Worm (Caenorhabditis elegans) whole organism, L3 larva: Measurements from ENCODE around the gene F57F5.3.

Source experiments
- R02D3.7 ChIP-seq: fragments of 150-350 bp; optimal IDR thresholded peaks from 2 replicates; lab custom pipeline; 2014; ENCODE audit warnings: missing biosample characterization, missing genetic modification characterization
- aly-2 ChIP-seq: fragments of 150-350 bp; optimal IDR thresholded peaks from 2 replicates; lab custom pipeline; 2014; ENCODE audit warnings: missing biosample characterization, missing genetic modification characterization
- ama-1 ChIP-seq: fragments of 150-350 bp; optimal IDR thresholded peaks from 2 replicates; lab custom pipeline; 2018
- ceh-16 ChIP-seq: sonication (generic microtip); optimal IDR thresholded peaks from 2 replicates; lab custom pipeline; 2017; ENCODE audit warnings: missing biosample characterization, missing genetic modification characterization
- ceh-28 ChIP-seq: fragments of 150-350 bp; optimal IDR thresholded peaks from 2 replicates; lab custom pipeline; 2014; ENCODE audit warnings: missing biosample characterization, missing genetic modification reagents, missing genetic modification characterization
- ceh-82 ChIP-seq: fragments of 150-350 bp; optimal IDR thresholded peaks from 2 replicates; lab custom pipeline; 2014; ENCODE audit warnings: missing biosample characterization, missing genetic modification characterization
- daf-12 ChIP-seq: fragments of 150-350 bp; optimal IDR thresholded peaks from 2 replicates; lab custom pipeline; 2014; ENCODE audit warnings: missing biosample characterization, missing genetic modification reagents, missing genetic modification characterization
- egl-27 ChIP-seq: sonication (generic microtip); optimal IDR thresholded peaks from 4 replicates; lab custom pipeline; 2017; ENCODE audit warnings: missing biosample characterization, missing genetic modification reagents, missing genetic modification characterization
- egl-5 ChIP-seq: fragments of 150-350 bp; optimal IDR thresholded peaks from 2 replicates; lab custom pipeline; 2017; ENCODE audit warnings: missing biosample characterization, missing genetic modification reagents, missing genetic modification characterization, inconsistent platforms
- elt-1 ChIP-seq: fragments of 150-350 bp; optimal IDR thresholded peaks from 2 replicates; lab custom pipeline; 2014; ENCODE audit warnings: missing biosample characterization, missing genetic modification characterization
- elt-2 ChIP-seq: sonication (generic microtip); optimal IDR thresholded peaks from 2 replicates; lab custom pipeline; 2016; ENCODE audit warnings: missing genetic modification reagents, mild to moderate bottlenecking, missing genetic modification characterization, missing compliant biosample characterization
- elt-3 ChIP-seq, 3 experiments: fragments of 150-350 bp in 1 of 3; sonication (generic microtip) in 2 of 3; optimal IDR thresholded peaks; 2 replicates in 2 of 3; 4 replicates in 1 of 3; lab custom pipeline; 2014 to 2017; ENCODE audit warnings: missing biosample characterization in 3 of 3, missing genetic modification characterization in 3 of 3
- eor-1 ChIP-seq, 2 experiments: fragments of 150-350 bp; optimal IDR thresholded peaks; 2 replicates each; lab custom pipeline; 2014 to 2018; ENCODE audit warnings: missing biosample characterization in 2 of 2, missing genetic modification characterization in 2 of 2
- fkh-10 ChIP-seq: sonication (generic microtip); optimal IDR thresholded peaks from 2 replicates; lab custom pipeline; 2017; ENCODE audit warnings: missing biosample characterization, missing genetic modification reagents, missing genetic modification characterization
- fkh-2 ChIP-seq: fragments of 150-350 bp; optimal IDR thresholded peaks from 2 replicates; lab custom pipeline; 2014; ENCODE audit warnings: missing biosample characterization, missing genetic modification reagents, missing genetic modification characterization
- fos-1 ChIP-seq: fragments of 150-350 bp; optimal IDR thresholded peaks from 2 replicates; lab custom pipeline; 2014; ENCODE audit warnings: missing biosample characterization, missing genetic modification characterization
- hmg-11 ChIP-seq: sonication (generic microtip); optimal IDR thresholded peaks from 2 replicates; lab custom pipeline; 2016; ENCODE audit warnings: missing genetic modification characterization, missing compliant biosample characterization
- jun-1 ChIP-seq: fragments of 150-350 bp; optimal IDR thresholded peaks from 2 replicates; lab custom pipeline; 2014; ENCODE audit warnings: missing biosample characterization, missing genetic modification reagents, missing genetic modification characterization
- lin-15B ChIP-seq: fragments of 150-350 bp; optimal IDR thresholded peaks from 2 replicates; lab custom pipeline; 2014; ENCODE audit warnings: missing biosample characterization, missing genetic modification characterization
- lin-39 ChIP-seq: fragments of 150-350 bp; optimal IDR thresholded peaks from 2 replicates; lab custom pipeline; 2018; ENCODE audit warnings: missing biosample characterization, missing genetic modification reagents, missing genetic modification characterization
- lsy-12 ChIP-seq: sonication (generic microtip); optimal IDR thresholded peaks from 2 replicates; lab custom pipeline; 2016; ENCODE audit warnings: mild to moderate bottlenecking, missing genetic modification characterization, missing compliant biosample characterization
- mdl-1 ChIP-seq: fragments of 150-350 bp; optimal IDR thresholded peaks from 2 replicates; lab custom pipeline; 2014; ENCODE audit warnings: missing biosample characterization, missing genetic modification characterization
- mml-1 ChIP-seq: fragments of 150-350 bp; sonication (generic microtip); optimal IDR thresholded peaks from 3 replicates; lab custom pipeline; 2014; ENCODE audit warnings: missing biosample characterization, missing genetic modification characterization
- nfya-1 ChIP-seq: sonication (generic microtip); optimal IDR thresholded peaks from 2 replicates; lab custom pipeline; 2017; ENCODE audit warnings: missing genetic modification characterization, mild to moderate bottlenecking, missing compliant biosample characterization, antibody characterized with exemption, moderate library complexity; ENCODE audit not compliant: insufficient read depth
- nhr-11 ChIP-seq: fragments of 150-350 bp; optimal IDR thresholded peaks from 2 replicates; lab custom pipeline; 2014; ENCODE audit warnings: missing biosample characterization, missing genetic modification characterization
- nhr-12 ChIP-seq: fragments of 150-350 bp; optimal IDR thresholded peaks from 2 replicates; lab custom pipeline; 2014; ENCODE audit warnings: missing biosample characterization, missing genetic modification characterization
- nhr-23 ChIP-seq: fragments of 150-350 bp; optimal IDR thresholded peaks from 2 replicates; lab custom pipeline; 2014; ENCODE audit warnings: missing biosample characterization, missing genetic modification reagents, missing genetic modification characterization
- nhr-237 ChIP-seq: fragments of 150-350 bp; optimal IDR thresholded peaks from 2 replicates; lab custom pipeline; 2014; ENCODE audit warnings: missing biosample characterization, missing genetic modification characterization
- nhr-25 ChIP-seq: sonication (generic microtip); optimal IDR thresholded peaks from 2 replicates; lab custom pipeline; 2017; ENCODE audit warnings: missing biosample characterization, missing genetic modification characterization
- nhr-28 ChIP-seq: fragments of 150-350 bp; optimal IDR thresholded peaks from 2 replicates; lab custom pipeline; 2014; ENCODE audit warnings: missing biosample characterization, missing genetic modification characterization
- nhr-43 ChIP-seq: sonication (generic microtip); optimal IDR thresholded peaks from 2 replicates; lab custom pipeline; 2016; ENCODE audit warnings: mild to moderate bottlenecking, missing genetic modification characterization, missing compliant biosample characterization; ENCODE audit not compliant: poor library complexity, severe bottlenecking
- nhr-67 ChIP-seq: fragments of 150-350 bp; optimal IDR thresholded peaks from 2 replicates; lab custom pipeline; 2014; ENCODE audit warnings: missing biosample characterization, missing genetic modification characterization
- nhr-76 ChIP-seq: fragments of 150-350 bp; sonication (generic microtip); optimal IDR thresholded peaks from 5 replicates; lab custom pipeline; 2014; ENCODE audit warnings: missing biosample characterization, missing genetic modification characterization
- nhr-77 ChIP-seq: fragments of 150-350 bp; optimal IDR thresholded peaks from 2 replicates; lab custom pipeline; 2014; ENCODE audit warnings: missing biosample characterization, missing genetic modification characterization
- pha-4 ChIP-seq: fragments of 150-350 bp; optimal IDR thresholded peaks from 2 replicates; lab custom pipeline; 2014; ENCODE audit warnings: missing biosample characterization, missing genetic modification reagents, missing genetic modification characterization
- pqm-1 ChIP-seq: fragments of 150-350 bp; optimal IDR thresholded peaks from 2 replicates; lab custom pipeline; 2017; ENCODE audit warnings: missing biosample characterization, missing genetic modification characterization, inconsistent platforms
- sea-2 ChIP-seq: fragments of 150-350 bp; sonication (generic microtip); optimal IDR thresholded peaks from 4 replicates; lab custom pipeline; 2014; ENCODE audit warnings: missing biosample characterization, missing genetic modification reagents, missing genetic modification characterization
- skn-1 ChIP-seq: fragments of 150-350 bp; optimal IDR thresholded peaks from 2 replicates; lab custom pipeline; 2014; ENCODE audit warnings: missing biosample characterization, missing genetic modification characterization
- snpc-4 ChIP-seq: fragments of 150-350 bp; optimal IDR thresholded peaks from 2 replicates; lab custom pipeline; 2014; ENCODE audit warnings: missing biosample characterization, missing genetic modification characterization
- tbx-2 ChIP-seq: sonication (generic microtip); optimal IDR thresholded peaks from 2 replicates; lab custom pipeline; 2016; ENCODE audit warnings: mild to moderate bottlenecking, missing genetic modification characterization, missing compliant biosample characterization
- unc-39 ChIP-seq: sonication (generic microtip); optimal IDR thresholded peaks from 4 replicates; lab custom pipeline; 2017; ENCODE audit warnings: missing biosample characterization, missing genetic modification characterization
- unc-62 ChIP-seq: fragments of 150-350 bp; sonication (generic microtip); optimal IDR thresholded peaks from 4 replicates; lab custom pipeline; 2014; ENCODE audit warnings: missing biosample characterization, missing genetic modification reagents, missing genetic modification characterization
- zag-1 ChIP-seq: fragments of 150-350 bp; optimal IDR thresholded peaks from 2 replicates; lab custom pipeline; 2014; ENCODE audit warnings: missing biosample characterization, missing genetic modification characterization
- ztf-11 ChIP-seq: fragments of 150-350 bp; optimal IDR thresholded peaks from 2 replicates; lab custom pipeline; 2014; ENCODE audit warnings: missing biosample characterization, missing genetic modification characterization
- ztf-4 ChIP-seq: fragments of 150-350 bp; optimal IDR thresholded peaks from 2 replicates; lab custom pipeline; 2014; ENCODE audit warnings: missing biosample characterization, missing genetic modification characterization

The F57F5.3 gene

DNA sequence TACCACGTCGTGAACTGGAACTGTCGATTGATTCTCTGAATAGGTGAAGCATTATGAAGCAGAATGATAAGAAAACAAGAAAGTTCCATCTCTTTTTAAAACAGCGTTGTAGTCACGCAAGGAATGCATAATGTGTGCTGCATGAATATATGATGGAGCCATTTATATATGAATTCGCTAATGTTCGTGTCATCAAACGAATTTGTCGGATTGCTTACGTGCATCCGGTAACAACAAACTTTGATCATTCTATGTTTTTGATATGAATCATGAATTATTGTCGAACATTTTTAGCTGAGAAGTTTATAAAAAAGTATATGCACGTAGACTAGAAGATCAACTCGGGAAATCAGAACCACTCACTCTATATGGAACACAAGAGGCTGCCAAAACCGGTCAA, 9.0 kb downstream of the F57F5.3 start:
- TF ChIP-seq nhr-28 = no peak
- TF ChIP-seq egl-27 (tag; lab: Kevin White, UChicago) = no peak
- TF ChIP-seq eor-1 (tag; optimal IDR thresholded peaks at IDR 0.05; lab: Kevin White, UChicago) = no peak
- TF ChIP-seq snpc-4 (tag; lab: Kevin White, UChicago) = no peak
- TF ChIP-seq nfya-1 = no peak
- no peak for TF ChIP-seq mml-1 (tag; lab: Kevin White, UChicago)
- no peak for TF ChIP-seq ztf-11 (tag; lab: Kevin White, UChicago)
- no peak for TF ChIP-seq fkh-10 (GFP tag; lab: Kevin White, UChicago)
- no peak for TF ChIP-seq jun-1 (tag; lab: Kevin White, UChicago)
- TF ChIP-seq fkh-2 = no peak
- no peak for TF ChIP-seq nhr-23
- no peak for TF ChIP-seq ceh-28 (tag; lab: Kevin White, UChicago)
- TF ChIP-seq lin-15B (tag; lab: Kevin White, UChicago) = no peak
- no peak for TF ChIP-seq hmg-11 (tag; lab: Kevin White, UChicago)
- TF ChIP-seq nhr-12 (tag; lab: Kevin White, UChicago) = no peak
- TF ChIP-seq fos-1 (tag; lab: Kevin White, UChicago) = no peak
- TF ChIP-seq nhr-43 (tag; lab: Kevin White, UChicago) = no peak
- no peak for TF ChIP-seq elt-2 (tag; lab: Kevin White, UChicago)
- TF ChIP-seq lsy-12 (tag; lab: Kevin White, UChicago) = no peak
- TF ChIP-seq tbx-2 (tag; lab: Kevin White, UChicago) = no peak
- TF ChIP-seq, all 47 proteins: peak for 0

DNA sequence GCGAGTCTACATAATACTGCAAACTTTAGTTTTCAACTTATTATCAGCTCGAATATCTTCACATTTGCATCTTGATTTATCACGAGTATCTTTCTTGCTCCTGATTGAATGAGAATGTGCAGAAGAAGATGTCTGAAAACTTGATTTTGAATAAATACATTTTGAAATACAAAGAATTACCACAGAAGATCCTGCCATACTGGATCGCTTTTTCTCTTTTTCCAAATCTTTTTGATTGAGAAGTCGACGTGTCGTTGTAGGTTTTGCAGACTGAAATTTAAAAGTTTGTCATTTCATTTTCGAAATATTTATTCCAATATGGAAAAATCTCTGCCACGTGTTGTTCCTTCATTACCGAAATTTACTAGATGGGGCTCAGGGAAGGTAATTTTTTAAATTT, 10.5 kb downstream of the F57F5.3 start, which contains the start of gene C52E4.12:
C52E4.12 (plus strand) TSS at position 301 of the 400 bp plus-strand sequence.
- no peak for TF ChIP-seq fos-1 (tag; lab: Kevin White, UChicago)
- TF ChIP-seq zag-1 = no peak
- no peak for TF ChIP-seq fkh-2
- no peak for TF ChIP-seq nhr-77 (tag; lab: Kevin White, UChicago)
- no peak for TF ChIP-seq elt-3 (tag; optimal IDR thresholded peaks at IDR 0.05; lab: Kevin White, UChicago)
- no peak for TF ChIP-seq hmg-11 (tag; lab: Kevin White, UChicago)
- TF ChIP-seq sea-2 (GFP tag; lab: Kevin White, UChicago) = no peak
- no peak for TF ChIP-seq nhr-67 (tag; lab: Kevin White, UChicago)
- no peak for TF ChIP-seq aly-2 (tag; lab: Kevin White, UChicago)
- no peak for TF ChIP-seq egl-5
- TF ChIP-seq skn-1 = no peak
- no peak for TF ChIP-seq mdl-1 (tag; lab: Kevin White, UChicago)
- TF ChIP-seq lin-15B (tag; lab: Kevin White, UChicago) = no peak
- TF ChIP-seq eor-1 (tag; optimal IDR thresholded peaks at IDR 0.05; lab: Kevin White, UChicago) = no peak

DNA sequence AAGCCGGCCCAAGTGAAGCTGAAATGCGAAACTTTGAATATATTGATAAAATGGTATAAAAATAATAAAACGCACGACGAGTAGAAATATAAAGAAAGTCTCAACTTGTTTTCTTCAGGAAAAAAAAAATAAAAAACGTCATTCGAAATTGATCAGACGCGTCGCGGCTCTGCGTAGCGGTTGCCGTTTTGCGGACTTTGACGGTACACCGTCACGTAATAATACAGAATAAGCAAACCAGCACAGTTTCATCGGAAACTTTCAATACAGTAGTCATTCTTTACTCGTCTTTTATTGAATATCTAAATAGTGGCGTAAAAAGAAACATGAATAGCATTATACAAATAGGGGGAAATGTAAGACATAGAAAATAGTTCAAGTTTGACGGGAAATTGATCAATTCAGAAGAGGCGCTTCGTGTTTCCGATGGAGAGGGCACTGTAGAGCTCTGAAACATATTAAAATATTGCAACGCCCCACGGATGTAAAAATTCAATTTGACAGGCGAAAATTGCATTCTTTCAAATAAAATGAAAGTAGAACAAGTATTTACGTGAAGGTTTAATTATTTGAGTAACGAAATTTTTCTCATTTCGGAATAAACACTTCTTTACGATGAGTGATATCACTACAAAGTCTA, 12.6 kb downstream of the F57F5.3 start, which contains the start of the genes cyl-1 and C52E4.7:
cyl-1 (minus strand) TSS at position 18 of the 640 bp plus-strand sequence.
C52E4.7 (plus strand) TSS at position 590 of the 640 bp plus-strand sequence.
- TF ChIP-seq nfya-1 (peak; percentile 77), daf-12 (tag; lab: Kevin White, UChicago) (no peak), sea-2 (GFP tag; lab: Kevin White, UChicago) (no peak), skn-1 (no peak), nhr-23 (peak; percentile 47), elt-3 (tag; optimal IDR thresholded peaks at IDR 0.05; lab: Kevin White, UChicago) (no peak), ztf-11 (tag; lab: Kevin White, UChicago) (no peak), hmg-11 (tag; lab: Kevin White, UChicago) (peak; percentile 46), pqm-1 (tag; lab: Kevin White, UChicago) (peak; percentile 36), mml-1 (tag; lab: Kevin White, UChicago) (no peak), tbx-2 (tag; lab: Kevin White, UChicago) (no peak), fos-1 (tag; lab: Kevin White, UChicago) (no peak), nhr-76 (no peak), pha-4 (tag; lab: Kevin White, UChicago) (peak; percentile 77), lsy-12 (tag; lab: Kevin White, UChicago) (no peak), unc-39 (tag; lab: Kevin White, UChicago) (no peak), nhr-43 (tag; lab: Kevin White, UChicago) (no peak), elt-1 (tag; lab: Kevin White, UChicago) (no peak), unc-62 (no peak), nhr-25 (tag; lab: Kevin White, UChicago) (no peak), jun-1 (tag; lab: Kevin White, UChicago) (no peak), ztf-4 (tag; lab: Kevin White, UChicago) (no peak), nhr-11 (tag; lab: Kevin White, UChicago) (no peak), lin-39 (tag; lab: Kevin White, UChicago) (no peak), egl-5 (no peak), egl-27 (tag; lab: Kevin White, UChicago) (no peak), ceh-16 (tag; lab: Kevin White, UChicago) (no peak), nhr-77 (tag; lab: Kevin White, UChicago) (no peak), ama-1 (lab: Kevin White, UChicago) (no peak), nhr-237 (tag; lab: Kevin White, UChicago) (no peak), ceh-82 (tag; lab: Kevin White, UChicago) (no peak), R02D3.7 (tag; lab: Kevin White, UChicago) (no peak), nhr-12 (tag; lab: Kevin White, UChicago) (no peak), snpc-4 (tag; lab: Kevin White, UChicago) (peak; percentile 73), ceh-28 (tag; lab: Kevin White, UChicago) (no peak), fkh-2 (no peak), nhr-67 (tag; lab: Kevin White, UChicago) (no peak), aly-2 (tag; lab: Kevin White, UChicago) (no peak), eor-1 (tag; optimal IDR thresholded peaks at IDR 0.05; lab: Kevin White, UChicago) (no peak), elt-2 (tag; lab: Kevin White, UChicago) (peak; percentile 37)
